Fruit fly (Drosophila melanogaster) whole organism, embryonic: Measurements from ENCODE around the gene insv.

Experiments
- Atf3 ChIP-seq: fragments of 200-800 bp; sonication (Bioruptor generic); optimal IDR thresholded peaks from 3 replicates; lab custom pipeline; 2016; ENCODE audit warnings: missing biosample characterization, missing genetic modification characterization
- B-H1 ChIP-seq: fragments of 200-800 bp; sonication (Bioruptor generic); IDR thresholded peaks from 3 replicates; pipeline ENCODE4 v1.3.6; 2022; ENCODE audit warnings: missing biosample characterization, missing genetic modification characterization
- BEAF-32 ChIP-seq: fragments of 200-800 bp; sonication (Bioruptor generic); optimal IDR thresholded peaks from 3 replicates; lab custom pipeline; 2017; ENCODE audit warnings: missing biosample characterization, missing genetic modification characterization, mild to moderate bottlenecking, moderate library complexity, missing genetic modification reagents
- Bgb ChIP-seq: fragments of 200-800 bp; sonication (Bioruptor generic); IDR thresholded peaks from 2 replicates; pipeline ENCODE4 v1.3.6; 2022; ENCODE audit warnings: missing biosample characterization, missing genetic modification characterization; ENCODE audit not compliant: partially characterized antibody
- CG14965 ChIP-seq: fragments of 200-800 bp; sonication (Bioruptor generic); optimal IDR thresholded peaks from 2 replicates; lab custom pipeline; 2016; ENCODE audit warnings: missing biosample characterization, missing genetic modification characterization, borderline replicate concordance
- CG18262 ChIP-seq: fragments of 200-800 bp; optimal IDR thresholded peaks from 3 replicates; lab custom pipeline; 2019; ENCODE audit warnings: missing biosample characterization, mild to moderate bottlenecking, missing genetic modification characterization, moderate library complexity
- CG2116 ChIP-seq: fragments of 200-800 bp; sonication (Bioruptor generic); optimal IDR thresholded peaks from 3 replicates; lab custom pipeline; 2018; ENCODE audit warnings: missing biosample characterization, mild to moderate bottlenecking, missing genetic modification characterization
- CG30403 ChIP-seq: fragments of 200-800 bp; sonication (Bioruptor generic); optimal IDR thresholded peaks from 3 replicates; lab custom pipeline; 2016; ENCODE audit warnings: missing biosample characterization, missing genetic modification characterization
- CG34224 ChIP-seq: fragments of 200-800 bp; sonication (Bioruptor generic); IDR thresholded peaks from 3 replicates; pipeline ENCODE4 v1.3.6; 2022; ENCODE audit warnings: missing biosample characterization, missing genetic modification characterization; ENCODE audit not compliant: partially characterized antibody
- CG3726 ChIP-seq: fragments of 200-800 bp; sonication (Bioruptor generic); IDR thresholded peaks from 3 replicates; pipeline ENCODE4, ENCODE4 v1.3.6; 2022; ENCODE audit warnings: missing biosample characterization, missing genetic modification characterization
- CG4404 ChIP-seq: fragments of 200-800 bp; sonication (Bioruptor generic); IDR thresholded peaks from 2 replicates; pipeline ENCODE4 v1.3.6; 2022; ENCODE audit warnings: missing biosample characterization, missing genetic modification characterization
- CG4424 ChIP-seq: fragments of 200-800 bp; sonication (Bioruptor generic); optimal IDR thresholded peaks from 3 replicates; lab custom pipeline; 2016; ENCODE audit warnings: missing biosample characterization, missing genetic modification characterization
- CG8924 ChIP-seq: fragments of 200-800 bp; optimal IDR thresholded peaks from 3 replicates; lab custom pipeline; 2019; ENCODE audit warnings: missing biosample characterization, mild to moderate bottlenecking, missing genetic modification characterization, moderate library complexity
- CG9727 ChIP-seq: fragments of 200-800 bp; sonication (Bioruptor generic); optimal IDR thresholded peaks from 3 replicates; lab custom pipeline; 2017; ENCODE audit warnings: missing biosample characterization, mild to moderate bottlenecking, missing genetic modification characterization
- D19A ChIP-seq: fragments of 200-800 bp; optimal IDR thresholded peaks from 3 replicates; lab custom pipeline; 2019; ENCODE audit warnings: missing biosample characterization, mild to moderate bottlenecking, missing genetic modification characterization, moderate library complexity
- Dll ChIP-seq: fragments of 200-800 bp; sonication (Bioruptor generic); IDR thresholded peaks from 4 replicates; pipeline ENCODE4 v1.3.6; 2022; ENCODE audit warnings: missing biosample characterization, missing genetic modification characterization; ENCODE audit not compliant: partially characterized antibody
- Doc3 ChIP-seq: fragments of 200-800 bp; sonication (Bioruptor generic); IDR thresholded peaks from 3 replicates; pipeline ENCODE4 v1.3.6; 2022; ENCODE audit warnings: missing biosample characterization, missing genetic modification characterization; ENCODE audit not compliant: partially characterized antibody
- ERR ChIP-seq: fragments of 200-800 bp; sonication (Bioruptor generic); optimal IDR thresholded peaks from 2 replicates; lab custom pipeline; 2016; ENCODE audit warnings: missing biosample characterization, missing genetic modification characterization
- Eip74EF ChIP-seq, 2 experiments: fragments of 200-800 bp in 1 of 2; fragments of >200 bp in 1 of 2; sonication (Bioruptor generic) in 1 of 2; optimal IDR thresholded peaks; 2 replicates each; lab custom pipeline; 2017 to 2019; ENCODE audit warnings: missing biosample characterization in 2 of 2, missing genetic modification characterization in 2 of 2, mild to moderate bottlenecking in 1 of 2, moderate library complexity in 1 of 2
- Elba2 ChIP-seq: fragments of 200-800 bp; sonication (Bioruptor generic); optimal IDR thresholded peaks from 3 replicates; lab custom pipeline; 2016; ENCODE audit warnings: missing biosample characterization, missing genetic modification characterization
- Ets65A ChIP-seq: fragments of 200-800 bp; sonication (Bioruptor generic); peaks from one replicate; lab custom pipeline; 2016; ENCODE audit warnings: missing biosample characterization, missing genetic modification characterization
- HLH54F ChIP-seq: fragments of 200-800 bp; sonication (Bioruptor generic); optimal IDR thresholded peaks from 3 replicates; lab custom pipeline; 2016; ENCODE audit warnings: missing biosample characterization, missing genetic modification characterization
- Kr ChIP-seq: fragments of 200-800 bp; sonication (Bioruptor generic); optimal IDR thresholded peaks from 2 replicates; lab custom pipeline; 2017; ENCODE audit warnings: missing biosample characterization, mild to moderate bottlenecking, missing genetic modification characterization
- MBD-R2 ChIP-seq: fragments of 200-800 bp; sonication (Bioruptor generic); IDR thresholded peaks from 2 replicates; pipeline ENCODE4 v1.3.6; 2022; ENCODE audit warnings: missing biosample characterization, missing genetic modification characterization
- Oli ChIP-seq: fragments of 200-800 bp; sonication (Bioruptor generic); optimal IDR thresholded peaks from 2 replicates; lab custom pipeline; 2018; ENCODE audit warnings: missing biosample characterization, mild to moderate bottlenecking, missing genetic modification characterization, moderate library complexity
- Optix ChIP-seq: fragments of 200-800 bp; sonication (Bioruptor generic); IDR thresholded peaks from 3 replicates; pipeline ENCODE4 v1.3.6; 2022; ENCODE audit warnings: missing biosample characterization, missing genetic modification characterization
- Rfx ChIP-seq: fragments of 200-800 bp; sonication (Bioruptor generic); IDR thresholded peaks from 2 replicates; pipeline ENCODE4 v1.3.6; 2022; ENCODE audit warnings: missing biosample characterization, missing genetic modification characterization
- Scr ChIP-seq: fragments of 200-800 bp; sonication (Bioruptor generic); IDR thresholded peaks from 2 replicates; pipeline ENCODE4 v1.3.6; 2022; ENCODE audit warnings: missing biosample characterization, missing genetic modification characterization; ENCODE audit not compliant: partially characterized antibody
- Trl ChIP-seq, 3 experiments: fragments of >200 bp in 2 of 3; fragments of 200-800 bp in 1 of 3; sonication (Bioruptor generic) in 1 of 3; optimal IDR thresholded peaks; 2 replicates in 1 of 3; 3 replicates in 2 of 3; lab custom pipeline; 2016 to 2017; ENCODE audit warnings: missing biosample characterization in 1 of 3, missing genetic modification characterization in 1 of 3
- Vsx1 ChIP-seq: fragments of 200-800 bp; sonication (Bioruptor generic); optimal IDR thresholded peaks from 2 replicates; lab custom pipeline; 2017; ENCODE audit warnings: missing biosample characterization, mild to moderate bottlenecking, missing genetic modification characterization, missing genetic modification reagents
- Xrp1 ChIP-seq: fragments of 200-800 bp; sonication (Bioruptor generic); IDR thresholded peaks from 2 replicates; pipeline ENCODE4 v1.3.6; 2022; ENCODE audit warnings: missing biosample characterization, missing genetic modification characterization
- cg ChIP-seq: fragments of 200-800 bp; sonication (Bioruptor generic); optimal IDR thresholded peaks from 3 replicates; lab custom pipeline; 2019; ENCODE audit warnings: missing biosample characterization, mild to moderate bottlenecking, missing genetic modification characterization, moderate library complexity
- ewg ChIP-seq: fragments of 200-800 bp; sonication (Bioruptor generic); optimal IDR thresholded peaks from 3 replicates; lab custom pipeline; 2017; ENCODE audit warnings: mild to moderate bottlenecking, missing biosample characterization, missing genetic modification reagents, missing genetic modification characterization
- hb ChIP-seq: fragments of 200-800 bp; sonication (Bioruptor generic); IDR thresholded peaks from 3 replicates; pipeline ENCODE4 v1.3.6; 2022; ENCODE audit warnings: missing biosample characterization, missing genetic modification characterization; ENCODE audit not compliant: partially characterized antibody
- insv ChIP-seq, 2 experiments: fragments of 200-800 bp; sonication (Bioruptor generic); optimal IDR thresholded peaks; 3 replicates each; lab custom pipeline; 2016 to 2018; ENCODE audit warnings: missing biosample characterization in 2 of 2, missing genetic modification characterization in 2 of 2
- inv ChIP-seq: fragments of 200-800 bp; sonication (Bioruptor generic); IDR thresholded peaks from 2 replicates; pipeline ENCODE4 v1.3.6; 2022; ENCODE audit warnings: missing biosample characterization, missing genetic modification characterization; ENCODE audit not compliant: partially characterized antibody
- knrl ChIP-seq: fragments of 200-800 bp; sonication (Bioruptor generic); IDR thresholded peaks from 3 replicates; pipeline ENCODE4 v1.3.6; 2022; ENCODE audit warnings: missing biosample characterization, missing genetic modification characterization; ENCODE audit not compliant: partially characterized antibody
- lola ChIP-seq, 3 experiments: fragments of >200 bp in 2 of 3; fragments of 200-800 bp in 1 of 3; sonication (Bioruptor generic) in 1 of 3; optimal IDR thresholded peaks; 2 replicates each; lab custom pipeline; 2017 to 2019; ENCODE audit warnings: missing biosample characterization in 3 of 3, missing genetic modification characterization in 3 of 3, mild to moderate bottlenecking in 1 of 3, moderate library complexity in 1 of 3
- nerfin-2 ChIP-seq: fragments of 200-800 bp; sonication (Bioruptor generic); IDR thresholded peaks from 2 replicates; pipeline ENCODE4 v1.3.6; 2022; ENCODE audit warnings: missing biosample characterization, missing genetic modification characterization; ENCODE audit not compliant: partially characterized antibody
- org-1 ChIP-seq: fragments of 200-800 bp; sonication (Bioruptor generic); optimal IDR thresholded peaks from 2 replicates; lab custom pipeline; 2017; ENCODE audit warnings: missing biosample characterization, missing genetic modification characterization
- phol ChIP-seq: fragments of 200-800 bp; sonication (Bioruptor generic); optimal IDR thresholded peaks from 3 replicates; lab custom pipeline; 2018; ENCODE audit warnings: missing biosample characterization, mild to moderate bottlenecking, missing genetic modification characterization, moderate library complexity
- row ChIP-seq: fragments of 200-800 bp; sonication (Bioruptor generic); IDR thresholded peaks from 3 replicates; pipeline ENCODE4 v1.3.6; 2022; ENCODE audit warnings: missing biosample characterization, missing genetic modification characterization
- sqz ChIP-seq: fragments of 200-800 bp; sonication (Bioruptor generic); optimal IDR thresholded peaks from 3 replicates; lab custom pipeline; 2018; ENCODE audit warnings: missing biosample characterization, mild to moderate bottlenecking, missing genetic modification characterization
- tna ChIP-seq: fragments of 200-800 bp; sonication (Bioruptor generic); IDR thresholded peaks from 2 replicates; pipeline ENCODE4 v1.3.6; 2022; ENCODE audit warnings: missing biosample characterization, missing genetic modification characterization; ENCODE audit not compliant: partially characterized antibody
- twi ChIP-seq: fragments of 200-800 bp; optimal IDR thresholded peaks from 2 replicates; lab custom pipeline; 2019; ENCODE audit warnings: missing biosample characterization, mild to moderate bottlenecking, missing genetic modification characterization, moderate library complexity
- unc-4 ChIP-seq: fragments of 200-800 bp; sonication (Bioruptor generic); IDR thresholded peaks from 2 replicates; pipeline ENCODE4 v1.3.6; 2022; ENCODE audit warnings: missing biosample characterization, missing genetic modification characterization; ENCODE audit not compliant: partially characterized antibody

Gene insv

DNA sequence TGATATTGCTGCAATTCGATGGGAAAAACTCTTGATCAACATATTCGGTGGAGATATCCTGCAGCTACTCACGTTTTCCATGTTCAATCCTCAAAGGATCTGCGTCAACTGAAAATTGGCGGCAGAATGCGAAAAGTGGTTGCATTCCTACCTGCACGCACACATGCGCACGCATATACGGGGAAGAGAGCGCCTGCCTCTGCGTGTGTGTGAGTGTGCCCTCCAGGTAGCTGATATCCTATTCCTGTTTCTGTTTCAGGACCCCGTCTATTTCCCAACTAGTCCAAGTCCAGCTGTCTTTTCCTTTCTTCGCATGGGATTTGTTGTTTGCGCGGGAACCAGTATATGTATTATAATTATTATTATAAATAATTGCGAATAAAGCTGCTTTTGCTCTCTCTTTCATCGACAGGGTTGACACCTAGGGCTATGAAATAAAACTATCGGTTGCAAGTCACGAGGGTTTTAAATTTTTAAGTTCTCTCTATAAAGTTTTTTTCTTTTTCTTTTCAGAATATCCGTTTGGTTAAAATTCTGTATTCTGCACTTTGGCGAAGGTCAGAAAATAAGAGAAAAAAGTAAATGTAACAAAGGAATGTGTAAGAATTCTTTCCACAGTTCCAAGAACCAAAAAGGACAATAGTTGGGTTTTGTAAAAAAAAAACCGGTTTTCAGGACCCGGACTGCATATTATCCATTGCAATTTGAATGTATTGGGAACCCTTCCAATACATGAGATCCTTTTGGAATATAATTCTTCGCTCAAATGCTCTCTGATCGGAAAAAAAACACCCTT is at the start of gene insv:
insv (minus strand) TSS at position 433 of the 796 bp plus-strand sequence.
- TF ChIP-seq CG14965 (GFP tag; lab: Kevin White, UChicago) = no peak
- TF ChIP-seq unc-4 (GFP tag; lab: Robert Waterston, UW) = 0 out of 2 replicates have a peak, but pooled peaks have one; percentile 57
- no peak for TF ChIP-seq twi (tag; lab: Kevin White, UChicago)
- TF ChIP-seq hb (GFP tag; lab: Robert Waterston, UW) = 0 out of 3 replicates have a peak, but pooled peaks have one; percentile 52
- no peak for TF ChIP-seq B-H1 (GFP tag; lab: Robert Waterston, UW)
- TF ChIP-seq Eip74EF (GFP tag; optimal IDR thresholded peaks at IDR 0.05; lab: Kevin White, UChicago) = no peak
- peak; percentile 59; the same call in 2 of the 3 replicates for TF ChIP-seq knrl
- TF ChIP-seq Atf3 = no peak
- TF ChIP-seq HLH54F (GFP tag; lab: Kevin White, UChicago) = peak; percentile 3
- no peak for TF ChIP-seq CG2116
- no peak for TF ChIP-seq Oli (tag; lab: Kevin White, UChicago)
- TF ChIP-seq Vsx1 (GFP tag; lab: Kevin White, UChicago) = no peak
- peak; percentile 68 for TF ChIP-seq row
- TF ChIP-seq inv (GFP tag; lab: Robert Waterston, UW) = no peak
- TF ChIP-seq insv (GFP tag; optimal IDR thresholded peaks at IDR 0.05; lab: Kevin White, UChicago) = peak; percentile 25 to 99
- TF ChIP-seq Optix (GFP tag; lab: Robert Waterston, UW) = no peak
- TF ChIP-seq sqz (GFP tag; lab: Kevin White, UChicago) = peak; percentile 17
- TF ChIP-seq D19A (tag; lab: Kevin White, UChicago) = no peak
- peak; percentile 17 for TF ChIP-seq CG4424 (GFP tag; lab: Kevin White, UChicago)
- TF ChIP-seq cg = peak; percentile 70
- peak; percentile 68 for TF ChIP-seq Doc3 (GFP tag; lab: Robert Waterston, UW)
- no peak for TF ChIP-seq tna (GFP tag; lab: Robert Waterston, UW)
- TF ChIP-seq Trl (optimal IDR thresholded peaks at IDR 0.05; lab: Kevin White, UChicago) = peak in 1 of 2 experiments; percentile 29
- TF ChIP-seq Trl (GFP tag; optimal IDR thresholded peaks at IDR 0.05; lab: Kevin White, UChicago) = no peak
- no peak for TF ChIP-seq CG3726 (GFP tag; lab: Robert Waterston, UW)
- peak; percentile 44 for TF ChIP-seq MBD-R2
- no peak for TF ChIP-seq org-1 (GFP tag; lab: Kevin White, UChicago)
- peak; percentile 13 for TF ChIP-seq CG18262 (tag; lab: Kevin White, UChicago)
- peak; percentile 5 for TF ChIP-seq CG30403 (GFP tag; lab: Kevin White, UChicago)
- TF ChIP-seq CG34224 (GFP tag; lab: Robert Waterston, UW) = peak; percentile 52; the same call in 2 of the 3 replicates
- peak; percentile 67 for TF ChIP-seq ewg (GFP tag; lab: Kevin White, UChicago)
- TF ChIP-seq phol (tag; lab: Kevin White, UChicago) = peak; percentile 1
- TF ChIP-seq lola (GFP tag; optimal IDR thresholded peaks at IDR 0.05; lab: Kevin White, UChicago) = peak in 1 of 3 experiments; percentile 2
- TF ChIP-seq CG9727 (GFP tag; lab: Kevin White, UChicago) = no peak
- TF ChIP-seq Ets65A (GFP tag; lab: Kevin White, UChicago) = no peak
- TF ChIP-seq Kr = no peak
- peak; percentile 80 for TF ChIP-seq Dll (GFP tag; lab: Robert Waterston, UW)
- TF ChIP-seq Rfx = peak; percentile 46; the same call in 1 of the 2 replicates
- TF ChIP-seq Elba2 (GFP tag; lab: Kevin White, UChicago) = peak; percentile 44
- 0 out of 2 replicates have a peak, but pooled peaks have one; percentile 38 for TF ChIP-seq Bgb (GFP tag; lab: Robert Waterston, UW)
- TF ChIP-seq nerfin-2 (GFP tag; lab: Robert Waterston, UW) = 0 out of 2 replicates have a peak, but pooled peaks have one; percentile 37
- no peak for TF ChIP-seq CG4404
- TF ChIP-seq Scr (GFP tag; lab: Robert Waterston, UW) = peak; percentile 70
- peak; percentile 60 for TF ChIP-seq BEAF-32 (GFP tag; lab: Kevin White, UChicago)
- no peak for TF ChIP-seq Xrp1
- no peak for TF ChIP-seq ERR (GFP tag; lab: Kevin White, UChicago)
- TF ChIP-seq CG8924 (tag; lab: Kevin White, UChicago) = peak; percentile 57
